Fruit fly (Drosophila melanogaster) S2 (cell line): ENCODE measurements around the gene MAPk-Ak2.

Experiments
- CG8478 ChIP-seq: fragments of >200 bp; optimal IDR thresholded peaks from 2 replicates; lab custom pipeline; 2018
- CTCF ChIP-seq, 2 experiments: fragments of >200 bp; optimal IDR thresholded peaks; 2 replicates each; lab custom pipeline; 2018

DNA sequence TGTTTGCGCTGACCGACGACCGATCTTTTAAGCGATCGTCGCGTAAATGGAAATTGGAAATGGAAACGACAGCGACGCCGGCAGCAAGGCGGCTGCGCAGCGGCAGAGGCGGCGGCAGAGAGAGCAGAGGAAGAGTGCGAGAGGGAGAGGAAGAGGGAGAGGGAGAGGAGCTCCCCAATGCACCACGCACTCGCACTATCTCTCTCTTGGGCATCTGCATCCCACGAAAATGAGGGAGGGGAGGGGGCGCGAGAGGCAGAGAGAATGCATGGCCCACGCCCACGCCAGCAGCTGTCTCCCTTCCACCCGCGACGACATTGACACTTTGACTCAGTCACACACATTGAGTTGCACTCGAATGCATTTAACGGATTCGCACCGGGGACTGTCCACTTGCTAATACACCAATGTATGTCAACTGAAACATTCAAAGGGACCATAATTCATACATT lies 6.8 kb upstream of the MAPk-Ak2 start, which contains the start of gene CG3097:
- TF ChIP-seq CTCF (optimal IDR thresholded peaks at IDR 0.05; lab: Kevin White, UChicago) (no peak), CG8478 (lab: Kevin White, UChicago) (no peak)
